Worm (Caenorhabditis elegans): ENCODE data around the gene srsx-16.

The srsx-16 gene

DNA sequence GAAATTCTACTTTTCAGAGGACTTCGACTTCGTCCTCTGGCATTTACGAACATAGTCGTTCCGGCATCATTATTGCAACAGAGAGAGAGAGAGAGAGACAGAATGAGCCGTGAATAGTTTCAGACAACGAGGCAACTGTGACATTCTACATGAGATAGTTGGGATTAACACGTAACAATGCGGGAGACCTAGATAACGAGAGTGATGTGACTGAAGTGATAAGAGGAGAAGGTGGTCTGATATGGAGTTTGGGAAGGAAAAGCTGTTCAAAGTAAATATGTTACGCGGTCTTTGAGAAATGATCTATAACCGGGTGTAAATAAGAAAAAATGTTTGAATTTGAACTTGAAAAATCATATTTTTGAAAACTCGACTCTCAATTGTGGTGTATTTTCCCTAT lies 39.9 kb upstream of the srsx-16 start (continued):
- TF ChIP-seq dmd-9 (GFP tag; IDR thresholded peaks at IDR 0.05) = no peak

DNA sequence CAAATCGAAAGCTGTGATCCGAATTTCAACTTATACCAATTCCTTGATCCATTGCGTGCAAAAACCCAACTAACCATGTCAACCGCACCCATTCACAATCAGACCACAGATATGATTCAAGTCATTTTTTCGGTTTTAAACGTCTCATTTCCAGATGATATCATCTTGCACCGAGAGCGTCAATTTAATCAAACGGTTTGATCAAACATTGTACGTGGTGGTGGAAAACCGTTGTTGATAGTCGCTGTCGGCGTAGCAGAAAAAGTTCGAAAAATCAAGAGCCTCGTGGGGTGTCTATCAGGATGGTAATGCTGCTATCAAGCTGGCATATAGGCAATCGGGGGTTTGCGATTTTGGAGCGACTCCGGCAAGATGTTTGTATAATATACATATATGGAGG lies 39.4 kb upstream of the srsx-16 start:
- no peak; the same call in 1 of the 2 replicates for TF ChIP-seq pha-4 (GFP tag; IDR thresholded peaks at IDR 0.05)
- no peak for TF ChIP-seq pha-4 (tag; optimal IDR thresholded peaks at IDR 0.05)
- no peak for TF ChIP-seq sdz-12 (GFP tag; optimal IDR thresholded peaks at IDR 0.05)
- no peak for TF ChIP-seq lin-29 (GFP tag; IDR thresholded peaks at IDR 0.05)
- TF ChIP-seq unc-39 (tag; optimal IDR thresholded peaks at IDR 0.05) = no peak
- TF ChIP-seq mxl-3 (GFP tag; optimal IDR thresholded peaks at IDR 0.05) = peak; percentile 12
- TF ChIP-seq Y105C5A.15 (GFP tag; IDR thresholded peaks at IDR 0.05) = no peak
- TF ChIP-seq nhr-76 (tag; optimal IDR thresholded peaks at IDR 0.05) = no peak
- peak; percentile 40 for TF ChIP-seq hlh-11 (tag; optimal IDR thresholded peaks at IDR 0.05)
- TF ChIP-seq spr-1 (tag; optimal IDR thresholded peaks at IDR 0.05) = no peak
- no peak for TF ChIP-seq tra-1 (GFP tag; IDR thresholded peaks at IDR 0.05)
- no peak for TF ChIP-seq vab-7 (GFP tag; IDR thresholded peaks at IDR 0.05)
- no peak for TF ChIP-seq ceh-32 (tag; optimal IDR thresholded peaks at IDR 0.05; ENCODE audit: poor library complexity)
- TF ChIP-seq skn-1 (tag; optimal IDR thresholded peaks at IDR 0.05) = no peak
- no peak for TF ChIP-seq zfp-2 (tag; optimal IDR thresholded peaks at IDR 0.05)
- no peak for TF ChIP-seq dmd-9 (GFP tag; IDR thresholded peaks at IDR 0.05)
- TF ChIP-seq unc-130 (GFP tag; optimal IDR thresholded peaks at IDR 0.05) = no peak
- TF ChIP-seq nhr-25 (tag; optimal IDR thresholded peaks at IDR 0.05; ENCODE audit: borderline replicate concordance, insufficient read depth) = no peak
- TF ChIP-seq saeg-2 (GFP tag; IDR thresholded peaks at IDR 0.05) = no peak
- no peak for TF ChIP-seq lir-3 (tag; optimal IDR thresholded peaks at IDR 0.05)
- TF ChIP-seq set-16 (GFP tag; IDR thresholded peaks at IDR 0.05) = no peak
- TF ChIP-seq nhr-111 (GFP tag; optimal IDR thresholded peaks at IDR 0.05) = no peak
- no peak for TF ChIP-seq ces-1 (GFP tag; optimal IDR thresholded peaks at IDR 0.05)
- no peak for TF ChIP-seq daf-19 (GFP tag; conservative IDR thresholded peaks at IDR 0.05)
- TF ChIP-seq D1046.2 (GFP tag; IDR thresholded peaks at IDR 0.05) = no peak
- no peak for TF ChIP-seq nhr-42 (GFP tag; IDR thresholded peaks at IDR 0.05)
- no peak for TF ChIP-seq nhr-77 (tag; optimal IDR thresholded peaks at IDR 0.05)
- TF ChIP-seq F44E2.7 (GFP tag; IDR thresholded peaks at IDR 0.05) = no peak
- TF ChIP-seq hmg-1.1 (GFP tag; IDR thresholded peaks at IDR 0.05) = no peak
- TF ChIP-seq F37D6.2 (tag; optimal IDR thresholded peaks at IDR 0.05) = no peak
- TF ChIP-seq nhr-48 (tag; optimal IDR thresholded peaks at IDR 0.05) = peak; percentile 65
- TF ChIP-seq lin-1 (GFP tag; IDR thresholded peaks at IDR 0.05) = peak; percentile 50
- TF ChIP-seq php-3 (GFP tag; IDR thresholded peaks at IDR 0.05) = no peak
- TF ChIP-seq dpl-1 (GFP tag; optimal IDR thresholded peaks at IDR 0.05) = no peak
- no peak for TF ChIP-seq lim-7 (GFP tag; IDR thresholded peaks at IDR 0.05)
- TF ChIP-seq zag-1 (tag; optimal IDR thresholded peaks at IDR 0.05) = no peak
- no peak for TF ChIP-seq zip-11 (GFP tag; IDR thresholded peaks at IDR 0.05)
- TF ChIP-seq nhr-41 (GFP tag; IDR thresholded peaks at IDR 0.05) = no peak
- TF ChIP-seq madf-9 (GFP tag; conservative IDR thresholded peaks at IDR 0.05) = no peak
- peak in 1 of 2 experiments; percentile 24 for TF ChIP-seq hif-1 (tag; optimal IDR thresholded peaks at IDR 0.05)
- TF ChIP-seq fos-1 (tag; optimal IDR thresholded peaks at IDR 0.05) = no peak
- no peak for TF ChIP-seq duxl-1 (tag; optimal IDR thresholded peaks at IDR 0.05; ENCODE audit: poor library complexity)
- TF ChIP-seq dmd-6 (GFP tag; IDR thresholded peaks at IDR 0.05) = peak; percentile 94
- TF ChIP-seq nhr-11 (tag; optimal IDR thresholded peaks at IDR 0.05) = no peak
- TF ChIP-seq arid-1 (GFP tag; conservative IDR thresholded peaks at IDR 0.05) = no peak
- no peak for TF ChIP-seq ZK546.5 (tag; optimal IDR thresholded peaks at IDR 0.05)
- no peak for TF ChIP-seq mxl-2 (GFP tag; conservative IDR thresholded peaks at IDR 0.05)
- no peak for TF ChIP-seq Y75B8A.6 (GFP tag; IDR thresholded peaks at IDR 0.05)
- no peak for TF ChIP-seq ctbp-1 (GFP tag; IDR thresholded peaks at IDR 0.05)
- no peak for TF ChIP-seq ZK337.2 (GFP tag; IDR thresholded peaks at IDR 0.05)

All from whole organism, L4 larva.